Worm (Caenorhabditis elegans) whole organism, L3 larva: ENCODE measurements around the gene otpl-5.

Source experiments
- R02D3.7 ChIP-seq: fragments of 150-350 bp; optimal IDR thresholded peaks from 2 replicates; lab custom pipeline; 2014; ENCODE audit warnings: missing biosample characterization, missing genetic modification characterization
- ZK546.5 ChIP-seq: sonication (generic microtip); optimal IDR thresholded peaks from 2 replicates; lab custom pipeline; 2017; ENCODE audit warnings: missing biosample characterization, missing genetic modification characterization
- aly-2 ChIP-seq: fragments of 150-350 bp; optimal IDR thresholded peaks from 2 replicates; lab custom pipeline; 2014; ENCODE audit warnings: missing biosample characterization, missing genetic modification characterization
- ama-1 ChIP-seq: fragments of 150-350 bp; optimal IDR thresholded peaks from 2 replicates; lab custom pipeline; 2018
- ceh-16 ChIP-seq: sonication (generic microtip); optimal IDR thresholded peaks from 2 replicates; lab custom pipeline; 2017; ENCODE audit warnings: missing biosample characterization, missing genetic modification characterization
- ceh-28 ChIP-seq: fragments of 150-350 bp; optimal IDR thresholded peaks from 2 replicates; lab custom pipeline; 2014; ENCODE audit warnings: missing biosample characterization, missing genetic modification reagents, missing genetic modification characterization
- ceh-82 ChIP-seq: fragments of 150-350 bp; optimal IDR thresholded peaks from 2 replicates; lab custom pipeline; 2014; ENCODE audit warnings: missing biosample characterization, missing genetic modification characterization
- ceh-9 ChIP-seq: sonication (generic microtip); optimal IDR thresholded peaks from 2 replicates; lab custom pipeline; 2018; ENCODE audit warnings: missing biosample characterization, missing genetic modification characterization
- daf-12 ChIP-seq: fragments of 150-350 bp; optimal IDR thresholded peaks from 2 replicates; lab custom pipeline; 2014; ENCODE audit warnings: missing biosample characterization, missing genetic modification reagents, missing genetic modification characterization
- egl-27 ChIP-seq: sonication (generic microtip); optimal IDR thresholded peaks from 4 replicates; lab custom pipeline; 2017; ENCODE audit warnings: missing biosample characterization, missing genetic modification reagents, missing genetic modification characterization
- egl-5 ChIP-seq: fragments of 150-350 bp; optimal IDR thresholded peaks from 2 replicates; lab custom pipeline; 2017; ENCODE audit warnings: missing biosample characterization, missing genetic modification reagents, missing genetic modification characterization, inconsistent platforms
- elt-1 ChIP-seq: fragments of 150-350 bp; optimal IDR thresholded peaks from 2 replicates; lab custom pipeline; 2014; ENCODE audit warnings: missing biosample characterization, missing genetic modification characterization
- elt-2 ChIP-seq: sonication (generic microtip); optimal IDR thresholded peaks from 2 replicates; lab custom pipeline; 2016; ENCODE audit warnings: missing genetic modification reagents, mild to moderate bottlenecking, missing genetic modification characterization, missing compliant biosample characterization
- elt-3 ChIP-seq, 3 experiments: fragments of 150-350 bp in 1 of 3; sonication (generic microtip) in 2 of 3; optimal IDR thresholded peaks; 2 replicates in 2 of 3; 4 replicates in 1 of 3; lab custom pipeline; 2014 to 2017; ENCODE audit warnings: missing biosample characterization in 3 of 3, missing genetic modification characterization in 3 of 3
- eor-1 ChIP-seq, 2 experiments: fragments of 150-350 bp; optimal IDR thresholded peaks; 2 replicates each; lab custom pipeline; 2014 to 2018; ENCODE audit warnings: missing biosample characterization in 2 of 2, missing genetic modification characterization in 2 of 2
- fkh-10 ChIP-seq: sonication (generic microtip); optimal IDR thresholded peaks from 2 replicates; lab custom pipeline; 2017; ENCODE audit warnings: missing biosample characterization, missing genetic modification reagents, missing genetic modification characterization
- fkh-2 ChIP-seq: fragments of 150-350 bp; optimal IDR thresholded peaks from 2 replicates; lab custom pipeline; 2014; ENCODE audit warnings: missing biosample characterization, missing genetic modification reagents, missing genetic modification characterization
- fos-1 ChIP-seq: fragments of 150-350 bp; optimal IDR thresholded peaks from 2 replicates; lab custom pipeline; 2014; ENCODE audit warnings: missing biosample characterization, missing genetic modification characterization
- hmg-11 ChIP-seq: sonication (generic microtip); optimal IDR thresholded peaks from 2 replicates; lab custom pipeline; 2016; ENCODE audit warnings: missing genetic modification characterization, missing compliant biosample characterization
- jun-1 ChIP-seq: fragments of 150-350 bp; optimal IDR thresholded peaks from 2 replicates; lab custom pipeline; 2014; ENCODE audit warnings: missing biosample characterization, missing genetic modification reagents, missing genetic modification characterization
- lin-15B ChIP-seq: fragments of 150-350 bp; optimal IDR thresholded peaks from 2 replicates; lab custom pipeline; 2014; ENCODE audit warnings: missing biosample characterization, missing genetic modification characterization
- lin-39 ChIP-seq: fragments of 150-350 bp; optimal IDR thresholded peaks from 2 replicates; lab custom pipeline; 2018; ENCODE audit warnings: missing biosample characterization, missing genetic modification reagents, missing genetic modification characterization
- lsy-12 ChIP-seq: sonication (generic microtip); optimal IDR thresholded peaks from 2 replicates; lab custom pipeline; 2016; ENCODE audit warnings: mild to moderate bottlenecking, missing genetic modification characterization, missing compliant biosample characterization
- mdl-1 ChIP-seq: fragments of 150-350 bp; optimal IDR thresholded peaks from 2 replicates; lab custom pipeline; 2014; ENCODE audit warnings: missing biosample characterization, missing genetic modification characterization
- mml-1 ChIP-seq: fragments of 150-350 bp; sonication (generic microtip); optimal IDR thresholded peaks from 3 replicates; lab custom pipeline; 2014; ENCODE audit warnings: missing biosample characterization, missing genetic modification characterization
- nfya-1 ChIP-seq: sonication (generic microtip); optimal IDR thresholded peaks from 2 replicates; lab custom pipeline; 2017; ENCODE audit warnings: missing genetic modification characterization, mild to moderate bottlenecking, missing compliant biosample characterization, antibody characterized with exemption, moderate library complexity; ENCODE audit not compliant: insufficient read depth
- nhr-11 ChIP-seq: fragments of 150-350 bp; optimal IDR thresholded peaks from 2 replicates; lab custom pipeline; 2014; ENCODE audit warnings: missing biosample characterization, missing genetic modification characterization
- nhr-12 ChIP-seq: fragments of 150-350 bp; optimal IDR thresholded peaks from 2 replicates; lab custom pipeline; 2014; ENCODE audit warnings: missing biosample characterization, missing genetic modification characterization
- nhr-23 ChIP-seq: fragments of 150-350 bp; optimal IDR thresholded peaks from 2 replicates; lab custom pipeline; 2014; ENCODE audit warnings: missing biosample characterization, missing genetic modification reagents, missing genetic modification characterization
- nhr-237 ChIP-seq: fragments of 150-350 bp; optimal IDR thresholded peaks from 2 replicates; lab custom pipeline; 2014; ENCODE audit warnings: missing biosample characterization, missing genetic modification characterization
- nhr-25 ChIP-seq: sonication (generic microtip); optimal IDR thresholded peaks from 2 replicates; lab custom pipeline; 2017; ENCODE audit warnings: missing biosample characterization, missing genetic modification characterization
- nhr-28 ChIP-seq: fragments of 150-350 bp; optimal IDR thresholded peaks from 2 replicates; lab custom pipeline; 2014; ENCODE audit warnings: missing biosample characterization, missing genetic modification characterization
- nhr-43 ChIP-seq: sonication (generic microtip); optimal IDR thresholded peaks from 2 replicates; lab custom pipeline; 2016; ENCODE audit warnings: mild to moderate bottlenecking, missing genetic modification characterization, missing compliant biosample characterization; ENCODE audit not compliant: poor library complexity, severe bottlenecking
- nhr-67 ChIP-seq: fragments of 150-350 bp; optimal IDR thresholded peaks from 2 replicates; lab custom pipeline; 2014; ENCODE audit warnings: missing biosample characterization, missing genetic modification characterization
- nhr-76 ChIP-seq: fragments of 150-350 bp; sonication (generic microtip); optimal IDR thresholded peaks from 5 replicates; lab custom pipeline; 2014; ENCODE audit warnings: missing biosample characterization, missing genetic modification characterization
- nhr-77 ChIP-seq: fragments of 150-350 bp; optimal IDR thresholded peaks from 2 replicates; lab custom pipeline; 2014; ENCODE audit warnings: missing biosample characterization, missing genetic modification characterization
- pha-4 ChIP-seq: fragments of 150-350 bp; optimal IDR thresholded peaks from 2 replicates; lab custom pipeline; 2014; ENCODE audit warnings: missing biosample characterization, missing genetic modification reagents, missing genetic modification characterization
- pqm-1 ChIP-seq: fragments of 150-350 bp; optimal IDR thresholded peaks from 2 replicates; lab custom pipeline; 2017; ENCODE audit warnings: missing biosample characterization, missing genetic modification characterization, inconsistent platforms
- sea-2 ChIP-seq: fragments of 150-350 bp; sonication (generic microtip); optimal IDR thresholded peaks from 4 replicates; lab custom pipeline; 2014; ENCODE audit warnings: missing biosample characterization, missing genetic modification reagents, missing genetic modification characterization
- skn-1 ChIP-seq: fragments of 150-350 bp; optimal IDR thresholded peaks from 2 replicates; lab custom pipeline; 2014; ENCODE audit warnings: missing biosample characterization, missing genetic modification characterization
- snpc-4 ChIP-seq: fragments of 150-350 bp; optimal IDR thresholded peaks from 2 replicates; lab custom pipeline; 2014; ENCODE audit warnings: missing biosample characterization, missing genetic modification characterization
- tbx-2 ChIP-seq: sonication (generic microtip); optimal IDR thresholded peaks from 2 replicates; lab custom pipeline; 2016; ENCODE audit warnings: mild to moderate bottlenecking, missing genetic modification characterization, missing compliant biosample characterization
- unc-39 ChIP-seq: sonication (generic microtip); optimal IDR thresholded peaks from 4 replicates; lab custom pipeline; 2017; ENCODE audit warnings: missing biosample characterization, missing genetic modification characterization
- unc-62 ChIP-seq: fragments of 150-350 bp; sonication (generic microtip); optimal IDR thresholded peaks from 4 replicates; lab custom pipeline; 2014; ENCODE audit warnings: missing biosample characterization, missing genetic modification reagents, missing genetic modification characterization
- zag-1 ChIP-seq: fragments of 150-350 bp; optimal IDR thresholded peaks from 2 replicates; lab custom pipeline; 2014; ENCODE audit warnings: missing biosample characterization, missing genetic modification characterization
- ztf-11 ChIP-seq: fragments of 150-350 bp; optimal IDR thresholded peaks from 2 replicates; lab custom pipeline; 2014; ENCODE audit warnings: missing biosample characterization, missing genetic modification characterization
- ztf-4 ChIP-seq: fragments of 150-350 bp; optimal IDR thresholded peaks from 2 replicates; lab custom pipeline; 2014; ENCODE audit warnings: missing biosample characterization, missing genetic modification characterization

otpl-5 gene

ce11 chrV:8500348-8500747 lies 29.0 kb upstream of the otpl-5 start:
- TF ChIP-seq unc-39 (tag; lab: Kevin White, UChicago): peak; percentile 55
- TF ChIP-seq ztf-4 (tag; lab: Kevin White, UChicago): peak; percentile 90
- TF ChIP-seq nhr-25: peak; percentile 68
- no peak for TF ChIP-seq pha-4 (tag; lab: Kevin White, UChicago)
- TF ChIP-seq mdl-1 (tag; lab: Kevin White, UChicago): no peak
- peak; percentile 99 for TF ChIP-seq hmg-11 (tag; lab: Kevin White, UChicago)
- TF ChIP-seq nhr-12: no peak
- peak; percentile 45 for TF ChIP-seq skn-1 (tag; lab: Kevin White, UChicago)
- peak; percentile 20 for TF ChIP-seq ztf-11
- peak; percentile 30 for TF ChIP-seq ZK546.5 (tag; lab: Kevin White, UChicago)
- TF ChIP-seq ceh-82 (tag; lab: Kevin White, UChicago): peak; percentile 91
- TF ChIP-seq nfya-1 (tag; lab: Kevin White, UChicago): peak; percentile 76
- TF ChIP-seq nhr-11 (tag; lab: Kevin White, UChicago): no peak
- TF ChIP-seq unc-62 (GFP tag; lab: Kevin White, UChicago): peak; percentile 90
- no peak for TF ChIP-seq elt-1 (tag; lab: Kevin White, UChicago)
- peak; percentile 98 for TF ChIP-seq nhr-43 (tag; lab: Kevin White, UChicago)
- TF ChIP-seq ceh-16: peak; percentile 53
- no peak for TF ChIP-seq nhr-23 (tag; lab: Kevin White, UChicago)
- peak; percentile 64 for TF ChIP-seq egl-5
- no peak for TF ChIP-seq fkh-10 (GFP tag; lab: Kevin White, UChicago)
- peak; percentile 81 for TF ChIP-seq R02D3.7
- TF ChIP-seq eor-1 (tag; optimal IDR thresholded peaks at IDR 0.05; lab: Kevin White, UChicago): peak in 1 of 2 experiments; percentile 17
- TF ChIP-seq jun-1: peak; percentile 43
- peak; percentile 95 for TF ChIP-seq lsy-12
- peak; percentile 88 for TF ChIP-seq nhr-77 (tag; lab: Kevin White, UChicago)
- peak; percentile 56 for TF ChIP-seq mml-1
- peak; percentile 7 for TF ChIP-seq lin-15B
- no peak for TF ChIP-seq nhr-237
- TF ChIP-seq elt-3 (tag; optimal IDR thresholded peaks at IDR 0.05; lab: Kevin White, UChicago): peak in 2 of 3 experiments; percentile 68 to 86
- TF ChIP-seq daf-12: no peak
- peak; percentile 26 for TF ChIP-seq lin-39
- TF ChIP-seq sea-2 (GFP tag; lab: Kevin White, UChicago): peak; percentile 83
- TF ChIP-seq pqm-1 (tag; lab: Kevin White, UChicago): peak; percentile 15
- TF ChIP-seq ama-1 (lab: Kevin White, UChicago): peak; percentile 51
- TF ChIP-seq aly-2: peak; percentile 89
- peak; percentile 48 for TF ChIP-seq ceh-28 (tag; lab: Kevin White, UChicago)
- TF ChIP-seq snpc-4: peak; percentile 100
- TF ChIP-seq zag-1 (tag; lab: Kevin White, UChicago): peak; percentile 68
- TF ChIP-seq elt-2: peak; percentile 70
- peak; percentile 41 for TF ChIP-seq nhr-76 (tag; lab: Kevin White, UChicago)
- peak; percentile 72 for TF ChIP-seq egl-27 (tag; lab: Kevin White, UChicago)
- peak; percentile 44 for TF ChIP-seq nhr-28 (tag; lab: Kevin White, UChicago)
- TF ChIP-seq ceh-9 (tag; lab: Kevin White, UChicago): peak; percentile 71
- no peak for TF ChIP-seq fos-1 (tag; lab: Kevin White, UChicago)
- TF ChIP-seq nhr-67 (tag; lab: Kevin White, UChicago): peak; percentile 57
- TF ChIP-seq fkh-2 (tag; lab: Kevin White, UChicago): no peak
- peak; percentile 96 for TF ChIP-seq tbx-2 (tag; lab: Kevin White, UChicago)
